Fruit fly (Drosophila melanogaster) whole organism, embryonic: Measurements from ENCODE around the gene AnxB9.

ENCODE experiments used
- Adf1 ChIP-seq: fragments of 200-800 bp; sonication (Bioruptor generic); IDR thresholded peaks from 2 replicates; pipeline ENCODE4 v1.3.6; 2022; ENCODE audit warnings: missing biosample characterization, missing genetic modification characterization
- Bdp1 ChIP-seq: fragments of 200-800 bp; sonication (Bioruptor generic); optimal IDR thresholded peaks from 3 replicates; lab custom pipeline; 2016; ENCODE audit warnings: missing biosample characterization, missing genetic modification characterization
- CG10431 ChIP-seq: fragments of 200-800 bp; sonication (Bioruptor generic); optimal IDR thresholded peaks from 3 replicates; lab custom pipeline; 2018; ENCODE audit warnings: missing biosample characterization, mild to moderate bottlenecking, missing genetic modification characterization
- CG11247 ChIP-seq: fragments of 200-800 bp; sonication (Bioruptor generic); IDR thresholded peaks from 2 replicates; pipeline ENCODE4 v1.3.6; 2022; ENCODE audit warnings: missing biosample characterization, missing genetic modification characterization
- CG11695 ChIP-seq: fragments of 200-800 bp; sonication (Bioruptor generic); IDR thresholded peaks from 3 replicates; pipeline ENCODE4 v1.3.6; 2022; ENCODE audit warnings: missing biosample characterization, missing genetic modification characterization
- CG12769 ChIP-seq: fragments of 200-800 bp; sonication (Bioruptor generic); optimal IDR thresholded peaks from 2 replicates; lab custom pipeline; 2019; ENCODE audit warnings: missing biosample characterization, mild to moderate bottlenecking, missing genetic modification characterization, moderate library complexity
- CG13424 ChIP-seq: fragments of 200-800 bp; sonication (Bioruptor generic); optimal IDR thresholded peaks from 2 replicates; lab custom pipeline; 2019; ENCODE audit warnings: missing biosample characterization, mild to moderate bottlenecking, missing genetic modification characterization, moderate library complexity
- CG13775 ChIP-seq: fragments of 200-800 bp; sonication (Bioruptor generic); optimal IDR thresholded peaks from 3 replicates; lab custom pipeline; 2017; ENCODE audit warnings: missing biosample characterization, mild to moderate bottlenecking, missing genetic modification characterization
- CG15601 ChIP-seq: fragments of 200-800 bp; sonication (Bioruptor generic); optimal IDR thresholded peaks from 3 replicates; lab custom pipeline; 2019; ENCODE audit warnings: missing biosample characterization, mild to moderate bottlenecking, missing genetic modification characterization, moderate library complexity
- CG34422 ChIP-seq: fragments of 200-800 bp; sonication (Bioruptor generic); IDR thresholded peaks from 3 replicates; pipeline ENCODE4 v1.3.6; 2022; ENCODE audit warnings: missing biosample characterization, missing genetic modification characterization
- CG43689 ChIP-seq: fragments of 200-800 bp; sonication (Bioruptor generic); IDR thresholded peaks from 2 replicates; pipeline ENCODE4 v1.3.6; 2022; ENCODE audit warnings: missing biosample characterization, missing genetic modification characterization
- CG4424 ChIP-seq: fragments of 200-800 bp; sonication (Bioruptor generic); optimal IDR thresholded peaks from 3 replicates; lab custom pipeline; 2016; ENCODE audit warnings: missing biosample characterization, missing genetic modification characterization
- CG5180 ChIP-seq: fragments of 200-800 bp; sonication (Bioruptor generic); optimal IDR thresholded peaks from 3 replicates; lab custom pipeline; 2017; ENCODE audit warnings: missing biosample characterization, missing genetic modification characterization, mild to moderate bottlenecking, moderate library complexity, missing genetic modification reagents
- CG7745 ChIP-seq: fragments of 200-800 bp; sonication (Bioruptor generic); optimal IDR thresholded peaks from 2 replicates; lab custom pipeline; 2018; ENCODE audit warnings: missing biosample characterization, mild to moderate bottlenecking, missing genetic modification characterization, moderate library complexity
- CG8388 ChIP-seq: fragments of 200-800 bp; sonication (Bioruptor generic); optimal IDR thresholded peaks from 2 replicates; lab custom pipeline; 2019; ENCODE audit warnings: missing biosample characterization, mild to moderate bottlenecking, missing genetic modification characterization, moderate library complexity
- CG9609 ChIP-seq: fragments of 200-800 bp; sonication (Bioruptor generic); optimal IDR thresholded peaks from 3 replicates; lab custom pipeline; 2016; ENCODE audit warnings: missing biosample characterization, missing genetic modification characterization
- CG9932 ChIP-seq: fragments of 200-800 bp; sonication (Bioruptor generic); IDR thresholded peaks from 2 replicates; pipeline ENCODE4 v1.3.6; 2022; ENCODE audit warnings: missing biosample characterization, missing genetic modification characterization
- D19B ChIP-seq: fragments of 200-800 bp; sonication (Bioruptor generic); optimal IDR thresholded peaks from 2 replicates; lab custom pipeline; 2017; ENCODE audit warnings: missing biosample characterization, mild to moderate bottlenecking, missing genetic modification characterization
- E2f1 ChIP-seq: fragments of 200-800 bp; sonication (Bioruptor generic); IDR thresholded peaks from 2 replicates; pipeline ENCODE4 v1.3.6; 2022; ENCODE audit warnings: missing biosample characterization, missing genetic modification characterization
- Fer3 ChIP-seq: fragments of 200-800 bp; sonication (Bioruptor generic); optimal IDR thresholded peaks from 2 replicates; lab custom pipeline; 2018; ENCODE audit warnings: missing biosample characterization, mild to moderate bottlenecking, missing genetic modification characterization, moderate library complexity
- GATAe ChIP-seq: fragments of 200-800 bp; sonication (Bioruptor generic); conservative IDR thresholded peaks from 2 replicates; pipeline ENCODE4 v1.3.6; 2022; ENCODE audit warnings: missing biosample characterization, missing genetic modification characterization
- HLHmδ ChIP-seq: fragments of 200-800 bp; sonication (Bioruptor generic); optimal IDR thresholded peaks from 2 replicates; lab custom pipeline; 2018; ENCODE audit warnings: missing biosample characterization, mild to moderate bottlenecking, missing genetic modification characterization, moderate library complexity
- Hsf ChIP-seq: fragments of 200-800 bp; sonication (Bioruptor generic); optimal IDR thresholded peaks from 3 replicates; lab custom pipeline; 2016; ENCODE audit warnings: missing biosample characterization, missing genetic modification characterization
- Neu2 ChIP-seq: fragments of 200-800 bp; sonication (Bioruptor generic); optimal IDR thresholded peaks from 3 replicates; lab custom pipeline; 2016; ENCODE audit warnings: missing biosample characterization, missing genetic modification characterization, borderline replicate concordance
- Poxn ChIP-seq: fragments of 200-800 bp; sonication (Bioruptor generic); IDR thresholded peaks from 2 replicates; pipeline ENCODE4 v1.3.6; 2022; ENCODE audit warnings: missing biosample characterization, missing genetic modification characterization
- Sox100B ChIP-seq: fragments of 200-800 bp; sonication (Bioruptor generic); optimal IDR thresholded peaks from 3 replicates; lab custom pipeline; 2018; ENCODE audit warnings: missing biosample characterization, mild to moderate bottlenecking, missing genetic modification characterization
- Sry-δ ChIP-seq: fragments of 200-800 bp; sonication (Bioruptor generic); optimal IDR thresholded peaks from 2 replicates; lab custom pipeline; 2016; ENCODE audit warnings: missing biosample characterization, missing genetic modification characterization
- ci ChIP-seq: fragments of 200-800 bp; sonication (Bioruptor generic); IDR thresholded peaks from 3 replicates; pipeline ENCODE4 v1.3.6; 2022; ENCODE audit warnings: missing biosample characterization, missing genetic modification characterization
- corto ChIP-seq: fragments of 200-800 bp; sonication (Bioruptor generic); optimal IDR thresholded peaks from 2 replicates; lab custom pipeline; 2016; ENCODE audit warnings: missing biosample characterization, mild to moderate bottlenecking, missing genetic modification characterization, moderate library complexity
- ftz-f1 ChIP-seq: fragments of 200-800 bp; sonication (Bioruptor generic); optimal IDR thresholded peaks from 2 replicates; lab custom pipeline; 2016; ENCODE audit warnings: missing biosample characterization, missing genetic modification characterization
- gem ChIP-seq: fragments of 200-800 bp; sonication (Bioruptor generic); optimal IDR thresholded peaks from 2 replicates; lab custom pipeline; 2019; ENCODE audit warnings: missing biosample characterization, mild to moderate bottlenecking, missing genetic modification characterization, moderate library complexity
- gfzf ChIP-seq: fragments of 200-800 bp; sonication (Bioruptor generic); optimal IDR thresholded peaks from 2 replicates; lab custom pipeline; 2016; ENCODE audit warnings: missing biosample characterization, mild to moderate bottlenecking, missing genetic modification characterization, moderate library complexity
- gsb ChIP-seq: fragments of 200-800 bp; sonication (Bioruptor generic); IDR thresholded peaks from 2 replicates; pipeline ENCODE4 v1.3.6; 2022; ENCODE audit warnings: missing biosample characterization, missing genetic modification characterization
- mam ChIP-seq: fragments of 200-800 bp; sonication (Bioruptor generic); optimal IDR thresholded peaks from 3 replicates; lab custom pipeline; 2016; ENCODE audit warnings: missing biosample characterization, missing genetic modification characterization
- nerfin-2 ChIP-seq: fragments of 200-800 bp; sonication (Bioruptor generic); IDR thresholded peaks from 2 replicates; pipeline ENCODE4 v1.3.6; 2022; ENCODE audit warnings: missing biosample characterization, missing genetic modification characterization; ENCODE audit not compliant: partially characterized antibody
- nom ChIP-seq: fragments of 200-800 bp; sonication (Bioruptor generic); optimal IDR thresholded peaks from 2 replicates; lab custom pipeline; 2017; ENCODE audit warnings: missing biosample characterization, missing genetic modification characterization, mild to moderate bottlenecking, moderate library complexity, missing genetic modification reagents
- odd ChIP-seq: fragments of 200-800 bp; sonication (Bioruptor generic); optimal IDR thresholded peaks from 2 replicates; lab custom pipeline; 2017; ENCODE audit warnings: missing biosample characterization, mild to moderate bottlenecking, missing genetic modification characterization
- pb ChIP-seq: fragments of 200-800 bp; sonication (Bioruptor generic); optimal IDR thresholded peaks from 3 replicates; lab custom pipeline; 2016; ENCODE audit warnings: missing biosample characterization, missing genetic modification characterization
- prd ChIP-seq, 3 experiments: fragments of >200 bp in 2 of 3; fragments of 200-800 bp in 1 of 3; sonication (Bioruptor generic) in 1 of 3; optimal IDR thresholded peaks in 2 of 3; IDR thresholded peaks in 1 of 3; 2 replicates in 2 of 3; 3 replicates in 1 of 3; pipeline versions ENCODE4 v1.3.6 to Lab custom; 2017 to 2022; ENCODE audit warnings: missing biosample characterization in 1 of 3, missing genetic modification characterization in 1 of 3
- sd ChIP-seq: fragments of 200-800 bp; sonication (Bioruptor generic); optimal IDR thresholded peaks from 3 replicates; lab custom pipeline; 2018; ENCODE audit warnings: missing biosample characterization, mild to moderate bottlenecking, missing genetic modification characterization, moderate library complexity
- seq ChIP-seq: fragments of 200-800 bp; sonication (Bioruptor generic); IDR thresholded peaks from 2 replicates; pipeline ENCODE4 v1.3.6; 2022; ENCODE audit warnings: missing biosample characterization, missing genetic modification characterization
- stwl ChIP-seq: fragments of 200-800 bp; sonication (Bioruptor generic); optimal IDR thresholded peaks from 3 replicates; lab custom pipeline; 2018; ENCODE audit warnings: missing biosample characterization, mild to moderate bottlenecking, missing genetic modification characterization, moderate library complexity
- trem ChIP-seq: fragments of 200-800 bp; optimal IDR thresholded peaks from 3 replicates; lab custom pipeline; 2019; ENCODE audit warnings: missing biosample characterization, mild to moderate bottlenecking, missing genetic modification characterization, moderate library complexity
- twi ChIP-seq: fragments of 200-800 bp; optimal IDR thresholded peaks from 2 replicates; lab custom pipeline; 2019; ENCODE audit warnings: missing biosample characterization, mild to moderate bottlenecking, missing genetic modification characterization, moderate library complexity
- wor ChIP-seq: fragments of 200-800 bp; sonication (Bioruptor generic); IDR thresholded peaks from 2 replicates; pipeline ENCODE4 v1.3.6; 2022; ENCODE audit warnings: missing biosample characterization, missing genetic modification characterization
- zfh2 ChIP-seq: fragments of 200-800 bp; sonication (Bioruptor generic); optimal IDR thresholded peaks from 2 replicates; lab custom pipeline; 2016; ENCODE audit warnings: missing biosample characterization, missing genetic modification characterization

AnxB9 gene

dm6 chr3R:21111964-21112740, 47.1 kb downstream of the AnxB9 start (continued):
- TF ChIP-seq Fer3 (tag; lab: Kevin White, UChicago), result peak; percentile 14
- TF ChIP-seq corto (GFP tag; lab: Kevin White, UChicago), result peak; percentile 71
- TF ChIP-seq CG12769 (tag; lab: Kevin White, UChicago), result peak; percentile 17
- TF ChIP-seq gfzf (GFP tag; lab: Kevin White, UChicago), result no peak
- TF ChIP-seq CG34422 (GFP tag; lab: Robert Waterston, UW), result 0 out of 3 replicates have a peak, but pooled peaks have one; percentile 7
- TF ChIP-seq pb (GFP tag; lab: Kevin White, UChicago), result no peak
- no peak for TF ChIP-seq CG11247 (GFP tag; lab: Robert Waterston, UW)
- TF ChIP-seq CG13424 (tag; lab: Kevin White, UChicago), result peak; percentile 45
- TF ChIP-seq CG9932 (GFP tag; lab: Robert Waterston, UW), result 0 out of 2 replicates have a peak, but pooled peaks have one; percentile 17
- TF ChIP-seq Bdp1 (GFP tag; lab: Kevin White, UChicago), result no peak
- no peak for TF ChIP-seq Sry-δ
- peak; percentile 38; the same call in 1 of the 2 replicates for TF ChIP-seq seq (GFP tag; lab: Robert Waterston, UW)
- TF ChIP-seq prd (optimal IDR thresholded peaks at IDR 0.05; lab: Kevin White, UChicago), result no peak
- peak; percentile 32; the same call in 1 of the 3 replicates for TF ChIP-seq prd (GFP tag; IDR thresholded peaks at IDR 0.05; lab: Robert Waterston, UW)
- peak; percentile 39 for TF ChIP-seq CG4424 (GFP tag; lab: Kevin White, UChicago)
- TF ChIP-seq ftz-f1 (GFP tag; lab: Kevin White, UChicago), result no peak
- TF ChIP-seq wor (GFP tag; lab: Robert Waterston, UW), result no peak
- no peak for TF ChIP-seq twi
- no peak for TF ChIP-seq CG7745 (tag; lab: Kevin White, UChicago)
- TF ChIP-seq CG15601 (tag; lab: Kevin White, UChicago), result no peak
- TF ChIP-seq nom, result no peak
- no peak for TF ChIP-seq HLHmδ (GFP tag; lab: Kevin White, UChicago)
- TF ChIP-seq ci (GFP tag; lab: Robert Waterston, UW), result no peak
- no peak for TF ChIP-seq zfh2 (GFP tag; lab: Kevin White, UChicago)
- no peak for TF ChIP-seq CG8388 (GFP tag; lab: Kevin White, UChicago)

dm6 chr3R:21112742-21113465, 47.9 kb downstream of the AnxB9 start:
- TF ChIP-seq odd (peak; percentile 80), mam (GFP tag; lab: Kevin White, UChicago) (peak; percentile 87), CG13775 (GFP tag; lab: Kevin White, UChicago) (peak; percentile 72), Poxn (GFP tag; lab: Robert Waterston, UW) (no peak), nerfin-2 (no peak), GATAe (GFP tag; lab: Robert Waterston, UW) (peak; percentile 75), seq (GFP tag; lab: Robert Waterston, UW) (peak; percentile 80), gsb (peak; percentile 76), Hsf (GFP tag; lab: Kevin White, UChicago) (peak; percentile 91), Neu2 (GFP tag; lab: Kevin White, UChicago) (peak; percentile 27), D19B (GFP tag; lab: Kevin White, UChicago) (peak; percentile 55), CG9609 (GFP tag; lab: Kevin White, UChicago) (peak; percentile 87), sd (tag; lab: Kevin White, UChicago) (peak; percentile 81), E2f1 (GFP tag; lab: Robert Waterston, UW) (peak; percentile 76), CG5180 (GFP tag; lab: Kevin White, UChicago) (peak; percentile 40), stwl (peak; percentile 15), Adf1 (no peak; the same call in 1 of the 2 replicates), trem (tag; lab: Kevin White, UChicago) (peak; percentile 86), gem (peak; percentile 94), CG11695 (GFP tag; lab: Robert Waterston, UW) (peak; percentile 91), CG43689 (GFP tag; lab: Robert Waterston, UW) (peak; percentile 65), Sox100B (GFP tag; lab: Kevin White, UChicago) (peak; percentile 88), CG10431 (GFP tag; lab: Kevin White, UChicago) (peak; percentile 26)
